Fruit fly (Drosophila melanogaster) whole organism, embryonic: ENCODE results near the gene CG11342.

Source experiments
- Asciz ChIP-seq: fragments of 200-800 bp; sonication (Bioruptor generic); optimal IDR thresholded peaks from 2 replicates; lab custom pipeline; 2017; ENCODE audit warnings: missing biosample characterization, mild to moderate bottlenecking, missing genetic modification characterization, missing genetic modification reagents
- Atf3 ChIP-seq: fragments of 200-800 bp; sonication (Bioruptor generic); optimal IDR thresholded peaks from 3 replicates; lab custom pipeline; 2016; ENCODE audit warnings: missing biosample characterization, missing genetic modification characterization
- CG11398 ChIP-seq: fragments of 200-800 bp; sonication (Bioruptor generic); optimal IDR thresholded peaks from 2 replicates; lab custom pipeline; 2016; ENCODE audit warnings: missing biosample characterization, missing genetic modification characterization
- CG11504 ChIP-seq: fragments of 200-800 bp; sonication (Bioruptor generic); optimal IDR thresholded peaks from 3 replicates; lab custom pipeline; 2019; ENCODE audit warnings: missing biosample characterization, mild to moderate bottlenecking, missing genetic modification characterization, moderate library complexity
- CG12071 ChIP-seq: fragments of 200-800 bp; sonication (Bioruptor generic); optimal IDR thresholded peaks from 3 replicates; lab custom pipeline; 2018; ENCODE audit warnings: missing biosample characterization, mild to moderate bottlenecking, missing genetic modification characterization
- CG13296 ChIP-seq: fragments of 200-800 bp; sonication (Bioruptor generic); optimal IDR thresholded peaks from 3 replicates; lab custom pipeline; 2018; ENCODE audit warnings: missing biosample characterization, mild to moderate bottlenecking, missing genetic modification characterization
- CG13424 ChIP-seq: fragments of 200-800 bp; sonication (Bioruptor generic); optimal IDR thresholded peaks from 2 replicates; lab custom pipeline; 2019; ENCODE audit warnings: missing biosample characterization, mild to moderate bottlenecking, missing genetic modification characterization, moderate library complexity
- CG15073 ChIP-seq: fragments of 200-800 bp; sonication (Bioruptor generic); optimal IDR thresholded peaks from 2 replicates; lab custom pipeline; 2016; ENCODE audit warnings: missing biosample characterization, missing genetic modification characterization
- CG17186 ChIP-seq: fragments of 200-800 bp; sonication (Bioruptor generic); optimal IDR thresholded peaks from 3 replicates; lab custom pipeline; 2017; ENCODE audit warnings: missing biosample characterization, missing genetic modification reagents, missing genetic modification characterization
- CG17612 ChIP-seq: fragments of 200-800 bp; sonication (Bioruptor generic); IDR thresholded peaks from 2 replicates; pipeline ENCODE4 v1.3.6; 2022; ENCODE audit warnings: missing biosample characterization, missing genetic modification characterization
- CG2116 ChIP-seq: fragments of 200-800 bp; sonication (Bioruptor generic); optimal IDR thresholded peaks from 3 replicates; lab custom pipeline; 2018; ENCODE audit warnings: missing biosample characterization, mild to moderate bottlenecking, missing genetic modification characterization
- CG32767 ChIP-seq: fragments of 200-800 bp; sonication (Bioruptor generic); IDR thresholded peaks from 2 replicates; pipeline ENCODE4 v1.3.6; 2022; ENCODE audit warnings: missing biosample characterization, missing genetic modification characterization
- CG32772 ChIP-seq: fragments of 200-800 bp; sonication (Bioruptor generic); IDR thresholded peaks from 2 replicates; pipeline ENCODE4 v1.3.6; 2022; ENCODE audit warnings: missing biosample characterization, missing genetic modification characterization
- CG6683 ChIP-seq: fragments of 200-800 bp; sonication (Bioruptor generic); optimal IDR thresholded peaks from 2 replicates; lab custom pipeline; 2017; ENCODE audit warnings: missing biosample characterization, mild to moderate bottlenecking, missing genetic modification characterization, missing genetic modification reagents
- CG6813 ChIP-seq: fragments of 200-800 bp; sonication (Bioruptor generic); optimal IDR thresholded peaks from 2 replicates; lab custom pipeline; 2017; ENCODE audit warnings: missing biosample characterization, missing genetic modification characterization, mild to moderate bottlenecking, moderate library complexity, missing genetic modification reagents
- CG8089 ChIP-seq: fragments of 200-800 bp; sonication (Bioruptor generic); optimal IDR thresholded peaks from 3 replicates; lab custom pipeline; 2016; ENCODE audit warnings: missing biosample characterization, missing genetic modification characterization
- CG8765 ChIP-seq: fragments of 200-800 bp; sonication (Bioruptor generic); IDR thresholded peaks from 2 replicates; pipeline ENCODE4 v1.3.6; 2022; ENCODE audit warnings: missing biosample characterization, missing genetic modification characterization
- Dref ChIP-seq: fragments of 200-800 bp; sonication (Bioruptor generic); IDR thresholded peaks from 2 replicates; pipeline ENCODE4 v1.3.6; 2022; ENCODE audit warnings: missing biosample characterization, missing genetic modification characterization
- H2.0 ChIP-seq: fragments of 200-800 bp; sonication (Bioruptor generic); IDR thresholded peaks from 2 replicates; pipeline ENCODE4 v1.3.6; 2022; ENCODE audit warnings: missing biosample characterization, missing genetic modification characterization
- HHEX ChIP-seq: fragments of 200-800 bp; sonication (Bioruptor generic); optimal IDR thresholded peaks from 3 replicates; lab custom pipeline; 2017; ENCODE audit warnings: missing biosample characterization, mild to moderate bottlenecking, missing genetic modification characterization, missing genetic modification reagents
- MBD-R2 ChIP-seq: fragments of 200-800 bp; sonication (Bioruptor generic); IDR thresholded peaks from 2 replicates; pipeline ENCODE4 v1.3.6; 2022; ENCODE audit warnings: missing biosample characterization, missing genetic modification characterization
- MESR4 ChIP-seq: fragments of 200-800 bp; sonication (Bioruptor generic); optimal IDR thresholded peaks from 2 replicates; lab custom pipeline; 2018; ENCODE audit warnings: missing biosample characterization, mild to moderate bottlenecking, missing genetic modification characterization, moderate library complexity
- Opbp ChIP-seq: fragments of 200-800 bp; sonication (Bioruptor generic); IDR thresholded peaks from 3 replicates; pipeline ENCODE4 v1.3.6; 2022; ENCODE audit warnings: missing biosample characterization, missing genetic modification characterization; ENCODE audit not compliant: partially characterized antibody
- Ptx1 ChIP-seq: fragments of 200-800 bp; sonication (Bioruptor generic); IDR thresholded peaks from 2 replicates; pipeline ENCODE4 v1.3.6; 2022; ENCODE audit warnings: missing biosample characterization, missing genetic modification characterization
- Side ChIP-seq: fragments of 200-800 bp; sonication (Bioruptor generic); optimal IDR thresholded peaks from 2 replicates; lab custom pipeline; 2016; ENCODE audit warnings: missing biosample characterization, missing genetic modification characterization
- Trl ChIP-seq, 3 experiments: fragments of >200 bp in 2 of 3; fragments of 200-800 bp in 1 of 3; sonication (Bioruptor generic) in 1 of 3; optimal IDR thresholded peaks; 2 replicates in 1 of 3; 3 replicates in 2 of 3; lab custom pipeline; 2016 to 2017; ENCODE audit warnings: missing biosample characterization in 1 of 3, missing genetic modification characterization in 1 of 3
- Usf ChIP-seq: fragments of 200-800 bp; sonication (Bioruptor generic); optimal IDR thresholded peaks from 2 replicates; lab custom pipeline; 2017; ENCODE audit warnings: missing genotype, missing biosample characterization, missing genetic modification characterization
- Xbp1 ChIP-seq: fragments of 200-800 bp; sonication (Bioruptor generic); optimal IDR thresholded peaks from 3 replicates; lab custom pipeline; 2016; ENCODE audit warnings: missing biosample characterization, mild to moderate bottlenecking, missing genetic modification characterization
- bcd ChIP-seq: fragments of 200-800 bp; sonication (Bioruptor generic); optimal IDR thresholded peaks from 2 replicates; lab custom pipeline; 2017; ENCODE audit warnings: missing biosample characterization, mild to moderate bottlenecking, missing genetic modification characterization
- br ChIP-seq: fragments of >200 bp; optimal IDR thresholded peaks from 2 replicates; lab custom pipeline; 2017
- cato ChIP-seq: fragments of 200-800 bp; sonication (Bioruptor generic); optimal IDR thresholded peaks from 2 replicates; lab custom pipeline; 2016; ENCODE audit warnings: missing biosample characterization, missing genetic modification characterization, borderline replicate concordance
- da ChIP-seq: fragments of 200-800 bp; sonication (Bioruptor generic); optimal IDR thresholded peaks from 2 replicates; lab custom pipeline; 2016; ENCODE audit warnings: missing biosample characterization, missing genetic modification characterization
- dimm ChIP-seq: fragments of 200-800 bp; sonication (Bioruptor generic); IDR thresholded peaks from 2 replicates; pipeline ENCODE4 v1.3.6; 2022; ENCODE audit warnings: missing biosample characterization, missing genetic modification characterization
- dmrt99B ChIP-seq: fragments of 200-800 bp; sonication (Bioruptor generic); optimal IDR thresholded peaks from 2 replicates; lab custom pipeline; 2018; ENCODE audit warnings: missing biosample characterization, mild to moderate bottlenecking, missing genetic modification characterization, moderate library complexity
- ewg ChIP-seq: fragments of 200-800 bp; sonication (Bioruptor generic); optimal IDR thresholded peaks from 3 replicates; lab custom pipeline; 2017; ENCODE audit warnings: mild to moderate bottlenecking, missing biosample characterization, missing genetic modification reagents, missing genetic modification characterization
- inv ChIP-seq: fragments of 200-800 bp; sonication (Bioruptor generic); IDR thresholded peaks from 2 replicates; pipeline ENCODE4 v1.3.6; 2022; ENCODE audit warnings: missing biosample characterization, missing genetic modification characterization; ENCODE audit not compliant: partially characterized antibody
- kah ChIP-seq: fragments of 200-800 bp; sonication (Bioruptor generic); optimal IDR thresholded peaks from 2 replicates; lab custom pipeline; 2018; ENCODE audit warnings: missing biosample characterization, mild to moderate bottlenecking, missing genetic modification characterization
- lbe ChIP-seq: fragments of 200-800 bp; sonication (Bioruptor generic); optimal IDR thresholded peaks from 2 replicates; lab custom pipeline; 2016; ENCODE audit warnings: missing biosample characterization, mild to moderate bottlenecking, missing genetic modification characterization
- nmo ChIP-seq: fragments of 200-800 bp; sonication (Bioruptor generic); optimal IDR thresholded peaks from 2 replicates; lab custom pipeline; 2018; ENCODE audit warnings: missing biosample characterization, mild to moderate bottlenecking, missing genetic modification characterization, moderate library complexity
- odd ChIP-seq: fragments of 200-800 bp; sonication (Bioruptor generic); optimal IDR thresholded peaks from 2 replicates; lab custom pipeline; 2017; ENCODE audit warnings: missing biosample characterization, mild to moderate bottlenecking, missing genetic modification characterization
- onecut ChIP-seq: fragments of 200-800 bp; sonication (Bioruptor generic); IDR thresholded peaks from 2 replicates; pipeline ENCODE4 v1.3.6; 2022; ENCODE audit warnings: missing biosample characterization, missing genetic modification characterization
- prd ChIP-seq, 3 experiments: fragments of >200 bp in 2 of 3; fragments of 200-800 bp in 1 of 3; sonication (Bioruptor generic) in 1 of 3; optimal IDR thresholded peaks in 2 of 3; IDR thresholded peaks in 1 of 3; 2 replicates in 2 of 3; 3 replicates in 1 of 3; pipeline versions ENCODE4 v1.3.6 to Lab custom; 2017 to 2022; ENCODE audit warnings: missing biosample characterization in 1 of 3, missing genetic modification characterization in 1 of 3
- pzg ChIP-seq: fragments of 200-800 bp; sonication (Bioruptor generic); optimal IDR thresholded peaks from 3 replicates; lab custom pipeline; 2018; ENCODE audit warnings: missing biosample characterization, mild to moderate bottlenecking, missing genetic modification characterization, moderate library complexity
- sna ChIP-seq: fragments of 200-800 bp; sonication (Bioruptor generic); IDR thresholded peaks from 2 replicates; pipeline ENCODE4 v1.3.6; 2022; ENCODE audit warnings: missing biosample characterization, missing genetic modification characterization; ENCODE audit not compliant: partially characterized antibody
- sob ChIP-seq: fragments of 200-800 bp; sonication (Bioruptor generic); IDR thresholded peaks from 2 replicates; pipeline ENCODE4 v1.3.6; 2022; ENCODE audit warnings: missing biosample characterization, missing genetic modification characterization
- stwl ChIP-seq: fragments of 200-800 bp; sonication (Bioruptor generic); optimal IDR thresholded peaks from 3 replicates; lab custom pipeline; 2018; ENCODE audit warnings: missing biosample characterization, mild to moderate bottlenecking, missing genetic modification characterization, moderate library complexity
- vvl ChIP-seq: fragments of 200-800 bp; sonication (Bioruptor generic); IDR thresholded peaks from 2 replicates; pipeline ENCODE4 v1.3.6; 2022; ENCODE audit warnings: missing biosample characterization, missing genetic modification characterization
- zen2 ChIP-seq: fragments of 200-800 bp; sonication (Bioruptor generic); IDR thresholded peaks from 3 replicates; pipeline ENCODE4 v1.3.6; 2022; ENCODE audit warnings: missing biosample characterization, missing genetic modification characterization; ENCODE audit not compliant: partially characterized antibody
- zf30C ChIP-seq: fragments of 200-800 bp; sonication (Bioruptor generic); optimal IDR thresholded peaks from 3 replicates; lab custom pipeline; 2018; ENCODE audit warnings: missing biosample characterization, mild to moderate bottlenecking, missing genetic modification characterization
- zfh2 ChIP-seq: fragments of 200-800 bp; sonication (Bioruptor generic); optimal IDR thresholded peaks from 2 replicates; lab custom pipeline; 2016; ENCODE audit warnings: missing biosample characterization, missing genetic modification characterization

CG11342 gene

dm6 chr3L:4380231-4380645, 13.0 kb upstream of the CG11342 start, which contains the start of gene DopEcR (continued):
- no peak for TF ChIP-seq Xbp1 (GFP tag; lab: Kevin White, UChicago)
- no peak for TF ChIP-seq bcd (GFP tag; lab: Kevin White, UChicago)
- no peak for TF ChIP-seq Side (GFP tag; lab: Kevin White, UChicago)
- TF ChIP-seq zen2 (GFP tag; lab: Robert Waterston, UW): peak; percentile 52; the same call in 2 of the 3 replicates
- TF ChIP-seq CG11504: peak; percentile 33
- TF ChIP-seq prd (optimal IDR thresholded peaks at IDR 0.05; lab: Kevin White, UChicago): no peak
- no peak for TF ChIP-seq prd (GFP tag; IDR thresholded peaks at IDR 0.05; lab: Robert Waterston, UW)
- TF ChIP-seq CG12071: peak; percentile 48
- TF ChIP-seq nmo: no peak
- peak; percentile 84 to 90 for TF ChIP-seq Trl (optimal IDR thresholded peaks at IDR 0.05; lab: Kevin White, UChicago)
- peak; percentile 59 for TF ChIP-seq Trl (GFP tag; optimal IDR thresholded peaks at IDR 0.05; lab: Kevin White, UChicago)
- no peak for TF ChIP-seq CG6683 (GFP tag; lab: Kevin White, UChicago)
- TF ChIP-seq pzg (GFP tag; lab: Kevin White, UChicago): no peak
- peak; percentile 73 for TF ChIP-seq sna (GFP tag; lab: Robert Waterston, UW)
- TF ChIP-seq Usf: no peak
- TF ChIP-seq CG32767: no peak
- TF ChIP-seq dimm (GFP tag; lab: Robert Waterston, UW): no peak
- no peak for TF ChIP-seq br (lab: Kevin White, UChicago)
- no peak for TF ChIP-seq H2.0 (GFP tag; lab: Robert Waterston, UW)
- TF ChIP-seq CG13296 (GFP tag; lab: Kevin White, UChicago): peak; percentile 40
- no peak for TF ChIP-seq CG17186 (GFP tag; lab: Kevin White, UChicago)
- TF ChIP-seq CG32772 (GFP tag; lab: Robert Waterston, UW): no peak
- TF ChIP-seq CG13424 (tag; lab: Kevin White, UChicago): no peak
- TF ChIP-seq odd: no peak
- TF ChIP-seq CG17612 (GFP tag; lab: Robert Waterston, UW): no peak
- no peak for TF ChIP-seq MESR4
- peak; percentile 64 for TF ChIP-seq Asciz
- no peak for TF ChIP-seq Ptx1 (GFP tag; lab: Robert Waterston, UW)
- TF ChIP-seq inv (GFP tag; lab: Robert Waterston, UW): no peak
- TF ChIP-seq dmrt99B (tag; lab: Kevin White, UChicago): peak; percentile 22
- peak; percentile 6; the same call in 1 of the 2 replicates for TF ChIP-seq onecut (GFP tag; lab: Robert Waterston, UW)
- no peak for TF ChIP-seq CG11398 (GFP tag; lab: Kevin White, UChicago)
- TF ChIP-seq Atf3 (GFP tag; lab: Kevin White, UChicago): no peak
- no peak for TF ChIP-seq CG2116 (GFP tag; lab: Kevin White, UChicago)
- TF ChIP-seq sob (GFP tag; lab: Robert Waterston, UW): no peak; the same call in 1 of the 2 replicates
- TF ChIP-seq Dref (GFP tag; lab: Robert Waterston, UW): no peak
- no peak for TF ChIP-seq CG8765 (GFP tag; lab: Robert Waterston, UW)
- peak; percentile 22 for TF ChIP-seq CG6813 (GFP tag; lab: Kevin White, UChicago)
- no peak for TF ChIP-seq MBD-R2
- TF ChIP-seq zfh2 (GFP tag; lab: Kevin White, UChicago): no peak
- TF ChIP-seq vvl (GFP tag; lab: Robert Waterston, UW): peak; percentile 63; the same call in 1 of the 2 replicates
- TF ChIP-seq cato (GFP tag; lab: Kevin White, UChicago): no peak
- peak; percentile 16 for TF ChIP-seq HHEX (GFP tag; lab: Kevin White, UChicago)
- no peak for TF ChIP-seq da
- TF ChIP-seq kah (GFP tag; lab: Kevin White, UChicago): peak; percentile 15
- TF ChIP-seq CG8089 (GFP tag; lab: Kevin White, UChicago): no peak
- TF ChIP-seq lbe (GFP tag; lab: Kevin White, UChicago): no peak
- TF ChIP-seq ewg (GFP tag; lab: Kevin White, UChicago): peak; percentile 67
- no peak for TF ChIP-seq CG15073
- no peak for TF ChIP-seq stwl (tag; lab: Kevin White, UChicago)
- TF ChIP-seq Opbp (GFP tag; lab: Robert Waterston, UW): peak; percentile 43; the same call in 1 of the 3 replicates
- TF ChIP-seq zf30C (GFP tag; lab: Kevin White, UChicago): no peak
